Fruit fly (Drosophila melanogaster): Measurements from ENCODE around the gene CG8149.

dm6 chr3R:9487561-9487960 is 16.9 kb upstream of the CG8149 start:
- TF ChIP-seq usp (GFP tag; optimal IDR thresholded peaks at IDR 0.05) = no peak
- no peak for TF ChIP-seq psq (optimal IDR thresholded peaks at IDR 0.05)
- TF ChIP-seq EcR (GFP tag; optimal IDR thresholded peaks at IDR 0.05) = no peak
